Worm (Caenorhabditis elegans) whole organism, mixed stage, embryonic: ENCODE results near the gene gbf-1.
"Not testable (repeated sequence)": the region's sequence is repeated elsewhere in the genome, so short reads cannot be mapped to it uniquely, and the experiment has no call there.

Experiments
- M03D4.4 ChIP-seq: sonication (generic microtip); optimal IDR thresholded peaks from 2 replicates; lab custom pipeline; 2017; ENCODE audit warnings: mild to moderate bottlenecking, missing genetic modification characterization, missing compliant biosample characterization
- bed-3 ChIP-seq: fragments of 200-800 bp; sonication (Bioruptor generic); optimal IDR thresholded peaks from 3 replicates; lab custom pipeline; 2018; ENCODE audit warnings: mild to moderate bottlenecking, missing genetic modification characterization, moderate library complexity, missing compliant biosample characterization
- ceh-39 ChIP-seq: fragments of 150-350 bp; optimal IDR thresholded peaks from 2 replicates; lab custom pipeline; 2014; ENCODE audit warnings: missing biosample characterization, missing genetic modification characterization
- ceh-43 ChIP-seq: fragments of 200-800 bp; sonication (Bioruptor generic); optimal IDR thresholded peaks from 2 replicates; lab custom pipeline; 2018; ENCODE audit warnings: mild to moderate bottlenecking, missing genetic modification characterization, moderate library complexity, missing compliant biosample characterization
- ceh-83 ChIP-seq: fragments of 200-800 bp; sonication (Bioruptor generic); optimal IDR thresholded peaks from 2 replicates; lab custom pipeline; 2018; ENCODE audit warnings: mild to moderate bottlenecking, missing genetic modification characterization, missing compliant biosample characterization
- ces-1 ChIP-seq: fragments of 150-350 bp; optimal IDR thresholded peaks from 2 replicates; lab custom pipeline; 2014; ENCODE audit warnings: missing biosample characterization, missing genetic modification reagents, missing genetic modification characterization
- cnd-1 ChIP-seq: fragments of 200-800 bp; sonication (Bioruptor generic); optimal IDR thresholded peaks from 2 replicates; lab custom pipeline; 2018; ENCODE audit warnings: mild to moderate bottlenecking, missing genetic modification characterization, missing compliant biosample characterization
- drap-1 ChIP-seq: fragments of 200-800 bp; sonication (Bioruptor generic); optimal IDR thresholded peaks from 3 replicates; lab custom pipeline; 2018; ENCODE audit warnings: mild to moderate bottlenecking, missing genetic modification characterization, missing compliant biosample characterization
- elt-3 ChIP-seq: fragments of 150-350 bp; optimal IDR thresholded peaks from 2 replicates; lab custom pipeline; 2014; ENCODE audit warnings: missing biosample characterization, missing genetic modification characterization
- flh-1 ChIP-seq: fragments of 200-800 bp; sonication (Bioruptor generic); optimal IDR thresholded peaks from 2 replicates; lab custom pipeline; 2018; ENCODE audit warnings: mild to moderate bottlenecking, missing genetic modification characterization, moderate library complexity, missing compliant biosample characterization
- ham-2 ChIP-seq: fragments of 200-800 bp; sonication (Bioruptor generic); optimal IDR thresholded peaks from 2 replicates; lab custom pipeline; 2018; ENCODE audit warnings: mild to moderate bottlenecking, missing genetic modification characterization, missing compliant biosample characterization
- hlh-1 ChIP-seq: fragments of 150-350 bp; optimal IDR thresholded peaks from 2 replicates; lab custom pipeline; 2014; ENCODE audit warnings: missing biosample characterization, missing genetic modification reagents, missing genetic modification characterization
- lin-13 ChIP-seq: fragments of 150-350 bp; optimal IDR thresholded peaks from 2 replicates; lab custom pipeline; 2014; ENCODE audit warnings: missing biosample characterization, missing genetic modification characterization
- lin-32 ChIP-seq: fragments of 200-800 bp; sonication (Bioruptor generic); optimal IDR thresholded peaks from 2 replicates; lab custom pipeline; 2018; ENCODE audit warnings: mild to moderate bottlenecking, missing genetic modification characterization, missing compliant biosample characterization
- lsy-2 ChIP-seq: fragments of 150-350 bp; optimal IDR thresholded peaks from 2 replicates; lab custom pipeline; 2014; ENCODE audit warnings: missing biosample characterization, missing genetic modification characterization
- mab-5 ChIP-seq: fragments of 150-350 bp; optimal IDR thresholded peaks from 2 replicates; lab custom pipeline; 2014; ENCODE audit warnings: missing biosample characterization, missing genetic modification characterization
- mep-1 ChIP-seq: fragments of 150-350 bp; optimal IDR thresholded peaks from 2 replicates; lab custom pipeline; 2017; ENCODE audit warnings: missing biosample characterization, missing genetic modification reagents, missing genetic modification characterization, inconsistent platforms
- mls-2 ChIP-seq: sonication (generic microtip); optimal IDR thresholded peaks from 2 replicates; lab custom pipeline; 2016; ENCODE audit warnings: mild to moderate bottlenecking, missing genetic modification characterization, moderate library complexity, missing compliant biosample characterization
- nhr-12 ChIP-seq: fragments of 150-350 bp; optimal IDR thresholded peaks from 2 replicates; lab custom pipeline; 2014; ENCODE audit warnings: missing biosample characterization, missing genetic modification characterization
- nhr-2 ChIP-seq: fragments of 150-350 bp; optimal IDR thresholded peaks from 2 replicates; lab custom pipeline; 2014; ENCODE audit warnings: missing biosample characterization, missing genetic modification characterization
- nhr-237 ChIP-seq: fragments of 150-350 bp; optimal IDR thresholded peaks from 2 replicates; lab custom pipeline; 2014; ENCODE audit warnings: missing biosample characterization, missing genetic modification characterization
- nhr-28 ChIP-seq: fragments of 150-350 bp; optimal IDR thresholded peaks from 2 replicates; lab custom pipeline; 2014; ENCODE audit warnings: missing biosample characterization, missing genetic modification characterization
- nhr-76 ChIP-seq: sonication (generic microtip); optimal IDR thresholded peaks from 2 replicates; lab custom pipeline; 2017; ENCODE audit warnings: missing biosample characterization, missing genetic modification characterization
- pha-4 ChIP-seq: fragments of 150-350 bp; optimal IDR thresholded peaks from 2 replicates; lab custom pipeline; 2018; ENCODE audit warnings: missing biosample characterization, missing genetic modification reagents, missing genetic modification characterization
- sem-2 ChIP-seq: fragments of 200-800 bp; sonication (Bioruptor generic); optimal IDR thresholded peaks from 2 replicates; lab custom pipeline; 2018; ENCODE audit warnings: mild to moderate bottlenecking, missing genetic modification characterization, missing compliant biosample characterization
- snpc-4 ChIP-seq: fragments of 150-350 bp; optimal IDR thresholded peaks from 2 replicates; lab custom pipeline; 2014; ENCODE audit warnings: missing biosample characterization, missing genetic modification characterization
- sptf-1 ChIP-seq: sonication (generic microtip); optimal IDR thresholded peaks from 2 replicates; lab custom pipeline; 2017; ENCODE audit warnings: mild to moderate bottlenecking, missing genetic modification characterization, moderate library complexity, missing compliant biosample characterization
- tbx-8 ChIP-seq: fragments of 200-800 bp; sonication (Bioruptor generic); optimal IDR thresholded peaks from 2 replicates; lab custom pipeline; 2018; ENCODE audit warnings: mild to moderate bottlenecking, missing genetic modification characterization, moderate library complexity, missing compliant biosample characterization
- unc-120 ChIP-seq: sonication (generic microtip); optimal IDR thresholded peaks from 2 replicates; lab custom pipeline; 2017; ENCODE audit warnings: missing genetic modification characterization, missing compliant biosample characterization; ENCODE audit not compliant: poor library complexity, severe bottlenecking
- unc-39 ChIP-seq: fragments of 150-350 bp; optimal IDR thresholded peaks from 2 replicates; lab custom pipeline; 2014; ENCODE audit warnings: missing biosample characterization, missing genetic modification characterization
- unc-62 ChIP-seq: fragments of 150-350 bp; optimal IDR thresholded peaks from 2 replicates; lab custom pipeline; 2014; ENCODE audit warnings: missing biosample characterization, missing genetic modification reagents, missing genetic modification characterization
- zip-8 ChIP-seq: fragments of 150-350 bp; optimal IDR thresholded peaks from 2 replicates; lab custom pipeline; 2014; ENCODE audit warnings: missing biosample characterization, missing genetic modification characterization
- ztf-11 ChIP-seq: fragments of 150-350 bp; optimal IDR thresholded peaks from 2 replicates; lab custom pipeline; 2014; ENCODE audit warnings: missing biosample characterization, missing genetic modification characterization

gbf-1 gene

DNA sequence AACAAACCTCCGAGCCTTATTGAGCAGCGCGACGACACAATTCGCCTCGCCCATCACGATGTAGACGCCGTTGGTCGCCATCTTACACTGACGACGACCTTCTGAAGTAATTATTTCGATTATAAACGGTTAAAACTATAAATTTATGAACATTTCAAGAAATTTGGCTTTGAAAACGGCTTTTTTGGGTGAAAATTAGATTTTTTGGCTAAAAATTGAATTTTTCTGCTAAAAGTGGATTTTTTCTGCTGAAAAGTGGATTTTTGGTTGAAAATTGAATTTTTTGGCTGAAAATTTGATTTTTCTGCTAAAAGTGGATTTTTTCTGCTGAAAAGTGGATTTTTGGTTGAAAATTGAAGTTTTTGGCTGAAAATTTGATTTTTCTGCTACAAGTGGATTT, at the start of gene gbf-1:
Gene gbf-1 (minus strand): TSS at position 101 of the 400 bp plus-strand sequence.
- not testable (repeated sequence) for TF ChIP-seq ceh-43 (GFP tag; lab: Kevin White, UChicago); elt-3; M03D4.4

ce11 chrIII:11823260-11823659, 49.8 kb upstream of the gbf-1 start, which contains the start of gene C18D11.3:
C18D11.3 (plus strand) TSS chrIII:11823448.
- no peak for TF ChIP-seq zip-8
- TF ChIP-seq mab-5, result no peak
- TF ChIP-seq nhr-237 (tag; lab: Kevin White, UChicago), result peak; percentile 46
- no peak for TF ChIP-seq ham-2 (GFP tag; lab: Kevin White, UChicago)
- TF ChIP-seq unc-39 (tag; lab: Kevin White, UChicago), result no peak
- no peak for TF ChIP-seq drap-1 (GFP tag; lab: Kevin White, UChicago)
- peak; percentile 21 for TF ChIP-seq sptf-1 (tag; lab: Kevin White, UChicago)
- TF ChIP-seq bed-3, result no peak
- peak; percentile 7 for TF ChIP-seq mls-2
- TF ChIP-seq nhr-12, result no peak
- TF ChIP-seq ceh-83 (GFP tag; lab: Kevin White, UChicago), result no peak
- peak; percentile 8 for TF ChIP-seq ceh-43 (GFP tag; lab: Kevin White, UChicago)
- no peak for TF ChIP-seq snpc-4 (tag; lab: Kevin White, UChicago)
- TF ChIP-seq flh-1, result no peak
- TF ChIP-seq lin-32 (GFP tag; lab: Kevin White, UChicago), result no peak
- TF ChIP-seq mep-1 (tag; lab: Kevin White, UChicago), result peak; percentile 74
- TF ChIP-seq ztf-11 (tag; lab: Kevin White, UChicago), result no peak
- TF ChIP-seq unc-62, result peak; percentile 11
- peak; percentile 74 for TF ChIP-seq lin-13 (tag; lab: Kevin White, UChicago)
- no peak for TF ChIP-seq sem-2
- TF ChIP-seq ces-1 (GFP tag; lab: Kevin White, UChicago), result peak; percentile 13
- TF ChIP-seq nhr-76, result no peak
- TF ChIP-seq pha-4 (tag; lab: Kevin White, UChicago), result peak; percentile 78
- no peak for TF ChIP-seq elt-3
- peak; percentile 1 for TF ChIP-seq ceh-39 (tag; lab: Kevin White, UChicago)
- TF ChIP-seq lsy-2 (tag; lab: Kevin White, UChicago), result peak; percentile 95
- TF ChIP-seq cnd-1 (tag; lab: Kevin White, UChicago), result no peak
- TF ChIP-seq tbx-8 (GFP tag; lab: Kevin White, UChicago), result no peak
- peak; percentile 10 for TF ChIP-seq M03D4.4
- peak; percentile 94 for TF ChIP-seq hlh-1
- TF ChIP-seq unc-120 (tag; lab: Kevin White, UChicago), result peak; percentile 63
- TF ChIP-seq, all 35 proteins: peak for 14

ce11 chrIII:11822407-11822806, 48.9 kb upstream of the gbf-1 start, which contains the start of gene maa-1:
maa-1 (minus strand) TSS chrIII:11822526.
- no peak for TF ChIP-seq unc-120 (tag; lab: Kevin White, UChicago)
- TF ChIP-seq tbx-8 (GFP tag; lab: Kevin White, UChicago), result no peak
- no peak for TF ChIP-seq lin-13 (tag; lab: Kevin White, UChicago)
- TF ChIP-seq lsy-2 (tag; lab: Kevin White, UChicago), result no peak
- TF ChIP-seq lin-32 (GFP tag; lab: Kevin White, UChicago), result no peak
- TF ChIP-seq ham-2 (GFP tag; lab: Kevin White, UChicago), result no peak
- no peak for TF ChIP-seq mep-1 (tag; lab: Kevin White, UChicago)
- TF ChIP-seq zip-8, result no peak
- no peak for TF ChIP-seq nhr-12
- TF ChIP-seq unc-39 (tag; lab: Kevin White, UChicago), result no peak
- TF ChIP-seq ztf-11 (tag; lab: Kevin White, UChicago), result no peak
- TF ChIP-seq hlh-1, result no peak
- TF ChIP-seq pha-4 (tag; lab: Kevin White, UChicago), result no peak
- TF ChIP-seq elt-3, result no peak
- no peak for TF ChIP-seq nhr-76
- no peak for TF ChIP-seq snpc-4 (tag; lab: Kevin White, UChicago)
- TF ChIP-seq, all 35 proteins: peak for 0

ce11 chrIII:11817865-11818264, 44.4 kb upstream of the gbf-1 start:
- TF ChIP-seq unc-120 (tag; lab: Kevin White, UChicago), result no peak
- TF ChIP-seq drap-1 (GFP tag; lab: Kevin White, UChicago), result no peak
- no peak for TF ChIP-seq mep-1 (tag; lab: Kevin White, UChicago)
- no peak for TF ChIP-seq lin-13 (tag; lab: Kevin White, UChicago)
- no peak for TF ChIP-seq sptf-1 (tag; lab: Kevin White, UChicago)
- TF ChIP-seq ham-2 (GFP tag; lab: Kevin White, UChicago), result no peak
- TF ChIP-seq M03D4.4, result no peak
- no peak for TF ChIP-seq sem-2
- no peak for TF ChIP-seq nhr-76
- TF ChIP-seq bed-3, result no peak
- TF ChIP-seq unc-62, result no peak
- TF ChIP-seq ztf-11 (tag; lab: Kevin White, UChicago), result no peak
- no peak for TF ChIP-seq nhr-28 (tag; lab: Kevin White, UChicago)
- TF ChIP-seq nhr-2 (tag; lab: Kevin White, UChicago), result no peak
